Worm (Caenorhabditis elegans): ENCODE results near the gene mltn-1.

ce11 chrII:13170696-13171095 is 25.7 kb upstream of the mltn-1 start:
- TF ChIP-seq pag-3 (tag; optimal IDR thresholded peaks at IDR 0.05; ENCODE audit: borderline replicate concordance) (no peak), T23F11.4 (GFP tag; optimal IDR thresholded peaks at IDR 0.05) (no peak), dmd-4 (tag; optimal IDR thresholded peaks at IDR 0.05; ENCODE audit: borderline replicate concordance) (no peak), ttx-3 (tag; optimal IDR thresholded peaks at IDR 0.05) (no peak), ceh-31 (tag; optimal IDR thresholded peaks at IDR 0.05) (no peak), ref-2 (tag; optimal IDR thresholded peaks at IDR 0.05) (no peak), unc-3 (GFP tag; conservative IDR thresholded peaks at IDR 0.05) (no peak), unc-3 (tag; optimal IDR thresholded peaks at IDR 0.05) (no peak), unc-86 (tag; optimal IDR thresholded peaks at IDR 0.05) (no peak), unc-55 (GFP tag; optimal IDR thresholded peaks at IDR 0.05) (no peak)

Data from whole organism, late embryonic.